Worm (Caenorhabditis elegans) whole organism, midembryonic: ENCODE data around the gene clec-139.

Experiments
- med-1 ChIP-seq: sonication (generic microtip); optimal IDR thresholded peaks from 2 replicates; lab custom pipeline; 2017; ENCODE audit warnings: missing genetic modification characterization, mild to moderate bottlenecking, missing compliant biosample characterization, antibody characterized with exemption, missing genetic modification reagents; ENCODE audit not compliant: insufficient read depth
- ref-1 ChIP-seq: fragments of 200-800 bp; sonication (Bioruptor generic); conservative IDR thresholded peaks from 2 replicates; pipeline ENCODE4 v1.3.6; 2022; ENCODE audit warnings: missing genetic modification reagents, missing genetic modification characterization, missing compliant biosample characterization
- ztf-29 ChIP-seq: fragments of 200-800 bp; sonication (Bioruptor generic); IDR thresholded peaks from 2 replicates; pipeline ENCODE4 v1.3.6; 2022; ENCODE audit warnings: missing genetic modification reagents, missing genetic modification characterization, missing compliant biosample characterization

- TF ChIP-seq ztf-29 (GFP tag; lab: Robert Waterston, UW) (no peak), ref-1 (no peak), med-1 (no peak)
Measured at ce11 chrII:4573084-4573483, 48.5 kb downstream of the clec-139 start.
